Worm (Caenorhabditis elegans) whole organism, L3 larva: ENCODE data around the gene srz-82.

ENCODE experiments used
- ceh-16 ChIP-seq: sonication (generic microtip); optimal IDR thresholded peaks from 2 replicates; lab custom pipeline; 2017; ENCODE audit warnings: missing biosample characterization, missing genetic modification characterization
- fkh-10 ChIP-seq: sonication (generic microtip); optimal IDR thresholded peaks from 2 replicates; lab custom pipeline; 2017; ENCODE audit warnings: missing biosample characterization, missing genetic modification reagents, missing genetic modification characterization
- fkh-2 ChIP-seq: fragments of 150-350 bp; optimal IDR thresholded peaks from 2 replicates; lab custom pipeline; 2014; ENCODE audit warnings: missing biosample characterization, missing genetic modification reagents, missing genetic modification characterization
- lin-15B ChIP-seq: fragments of 150-350 bp; optimal IDR thresholded peaks from 2 replicates; lab custom pipeline; 2014; ENCODE audit warnings: missing biosample characterization, missing genetic modification characterization
- lin-39 ChIP-seq: fragments of 150-350 bp; optimal IDR thresholded peaks from 2 replicates; lab custom pipeline; 2018; ENCODE audit warnings: missing biosample characterization, missing genetic modification reagents, missing genetic modification characterization
- nhr-25 ChIP-seq: sonication (generic microtip); optimal IDR thresholded peaks from 2 replicates; lab custom pipeline; 2017; ENCODE audit warnings: missing biosample characterization, missing genetic modification characterization
- nhr-77 ChIP-seq: fragments of 150-350 bp; optimal IDR thresholded peaks from 2 replicates; lab custom pipeline; 2014; ENCODE audit warnings: missing biosample characterization, missing genetic modification characterization
- unc-62 ChIP-seq: fragments of 150-350 bp; sonication (generic microtip); optimal IDR thresholded peaks from 4 replicates; lab custom pipeline; 2014; ENCODE audit warnings: missing biosample characterization, missing genetic modification reagents, missing genetic modification characterization

DNA sequence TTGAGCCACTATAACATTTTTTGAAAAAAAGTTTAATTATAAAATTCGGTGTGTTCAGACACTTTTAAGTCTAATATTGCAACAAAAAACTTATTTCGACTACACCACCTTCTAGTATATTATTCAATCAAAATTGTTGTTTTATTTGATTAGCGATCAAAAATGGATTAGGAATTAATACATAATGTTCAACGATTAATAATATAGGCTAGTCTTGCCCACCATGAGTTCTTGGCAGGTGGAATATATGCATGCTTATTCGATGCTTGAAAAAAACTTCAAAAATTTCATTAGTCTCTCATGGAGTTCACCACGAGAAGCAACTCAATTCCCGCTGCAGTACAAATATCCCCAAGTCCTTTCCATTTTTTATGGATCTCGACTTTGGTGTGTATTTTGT lies 46.7 kb upstream of the srz-82 start, which contains the start of gene srz-32:
- no peak for TF ChIP-seq nhr-77 (tag; lab: Kevin White, UChicago)
- no peak for TF ChIP-seq ceh-16 (tag; lab: Kevin White, UChicago)
- TF ChIP-seq lin-39 (tag; lab: Kevin White, UChicago) = no peak
- TF ChIP-seq lin-15B (tag; lab: Kevin White, UChicago) = no peak
- TF ChIP-seq nhr-25 (tag; lab: Kevin White, UChicago) = no peak
- TF ChIP-seq unc-62 = no peak
- TF ChIP-seq fkh-10 (GFP tag; lab: Kevin White, UChicago) = no peak
- TF ChIP-seq fkh-2 = no peak
